Fruit fly (Drosophila melanogaster) whole organism, wandering third instar larva: ENCODE data around the gene kkv.

Experiments used
- Abd-B ChIP-seq: fragments of >200 bp; optimal IDR thresholded peaks from 2 replicates; lab custom pipeline; 2017; ENCODE audit warnings: missing biosample characterization, missing genetic modification characterization
- CG32264 ChIP-seq: fragments of 200-800 bp; sonication (Bioruptor generic); optimal IDR thresholded peaks from 2 replicates; lab custom pipeline; 2016; ENCODE audit warnings: missing biosample characterization, missing genetic modification characterization
- CG9705 ChIP-seq: fragments of 200-800 bp; sonication (Bioruptor generic); optimal IDR thresholded peaks from 2 replicates; lab custom pipeline; 2018; ENCODE audit warnings: missing biosample characterization, mild to moderate bottlenecking, missing genetic modification characterization
- Dfd ChIP-seq: fragments of >200 bp; optimal IDR thresholded peaks from 2 replicates; lab custom pipeline; 2017; ENCODE audit warnings: missing biosample characterization, missing genetic modification characterization
- GATAd ChIP-seq: sonication (Bioruptor generic); optimal IDR thresholded peaks from 2 replicates; lab custom pipeline; 2016; ENCODE audit warnings: missing biosample characterization, missing genetic modification characterization
- HLH106 ChIP-seq: fragments of 200-800 bp; optimal IDR thresholded peaks from 3 replicates; lab custom pipeline; 2019; ENCODE audit warnings: missing biosample characterization, mild to moderate bottlenecking, missing genetic modification characterization, moderate library complexity
- Hnf4 ChIP-seq: fragments of 200-800 bp; sonication (Bioruptor generic); optimal IDR thresholded peaks from 2 replicates; lab custom pipeline; 2016; ENCODE audit warnings: missing biosample characterization, mild to moderate bottlenecking, missing genetic modification characterization
- Hr78 ChIP-seq: fragments of >200 bp; optimal IDR thresholded peaks from 2 replicates; lab custom pipeline; 2017; ENCODE audit warnings: missing biosample characterization, missing genetic modification characterization
- Hr83 ChIP-seq: fragments of 200-300 bp; sonication (Bioruptor generic); optimal IDR thresholded peaks from 2 replicates; lab custom pipeline; 2016; ENCODE audit warnings: missing biosample characterization, mild to moderate bottlenecking, missing genetic modification characterization, moderate library complexity; ENCODE audit not compliant: poor library complexity, severe bottlenecking
- Jra ChIP-seq: sonication (Bioruptor generic); optimal IDR thresholded peaks from 2 replicates; lab custom pipeline; 2016; ENCODE audit warnings: missing biosample characterization, missing genetic modification characterization
- Myc ChIP-seq: fragments of >200 bp; optimal IDR thresholded peaks from 2 replicates; lab custom pipeline; 2017
- N ChIP-seq: fragments of >200 bp; optimal IDR thresholded peaks from 2 replicates; lab custom pipeline; 2018; ENCODE audit warnings: missing biosample characterization, missing external identifiers, missing genetic modification characterization
- OdsH ChIP-seq: fragments of 200-800 bp; sonication (Bioruptor generic); optimal IDR thresholded peaks from 2 replicates; lab custom pipeline; 2016; ENCODE audit warnings: missing biosample characterization, mild to moderate bottlenecking, missing genetic modification characterization
- Rel ChIP-seq, 2 experiments: fragments of 200-800 bp; sonication (Bioruptor generic) in 1 of 2; optimal IDR thresholded peaks; 2 replicates in 1 of 2; 3 replicates in 1 of 2; lab custom pipeline; 2016 to 2019; ENCODE audit warnings: mild to moderate bottlenecking in 2 of 2, missing biosample characterization in 2 of 2, missing genetic modification characterization in 2 of 2, moderate library complexity in 1 of 2
- Sp1 ChIP-seq: fragments of 200-800 bp; sonication (Bioruptor generic); optimal IDR thresholded peaks from 3 replicates; lab custom pipeline; 2019; ENCODE audit warnings: missing biosample characterization, mild to moderate bottlenecking, missing genetic modification characterization, moderate library complexity
- br ChIP-seq: fragments of 200-800 bp; sonication (Bioruptor generic); optimal IDR thresholded peaks from 2 replicates; lab custom pipeline; 2016; ENCODE audit warnings: missing biosample characterization, missing genetic modification characterization
- dl ChIP-seq, 2 experiments: fragments of 175-275, 200-275 bp in 1 of 2; fragments of 200-275 bp in 1 of 2; sonication (Bioruptor generic); optimal IDR thresholded peaks; lab custom pipeline; 2018; ENCODE audit warnings: mild to moderate bottlenecking in 2 of 2, missing biosample characterization in 2 of 2, missing genetic modification characterization in 2 of 2, moderate library complexity in 2 of 2; ENCODE audit not compliant: partially characterized antibody in 2 of 2, insufficient read depth in 1 of 2
- dmrt93B ChIP-seq: fragments of 200-800 bp; sonication (Bioruptor generic); optimal IDR thresholded peaks from 2 replicates; lab custom pipeline; 2018; ENCODE audit warnings: missing biosample characterization, mild to moderate bottlenecking, missing genetic modification characterization
- dsf ChIP-seq: sonication (Bioruptor generic); optimal IDR thresholded peaks from 2 replicates; lab custom pipeline; 2016; ENCODE audit warnings: missing biosample characterization, missing genetic modification characterization, borderline replicate concordance
- ey ChIP-seq: fragments of 200-800 bp; sonication (Bioruptor generic); optimal IDR thresholded peaks from 2 replicates; lab custom pipeline; 2016; ENCODE audit warnings: missing biosample characterization, missing genetic modification characterization
- foxo ChIP-seq, 2 experiments: fragments of 200-800 bp; sonication (Bioruptor generic); optimal IDR thresholded peaks; 2 replicates in 1 of 2; 3 replicates in 1 of 2; lab custom pipeline; 2016 to 2017; ENCODE audit warnings: missing biosample characterization in 2 of 2, missing genetic modification characterization in 2 of 2
- fru ChIP-seq: fragments of 200-800 bp; sonication (Bioruptor generic); optimal IDR thresholded peaks from 3 replicates; lab custom pipeline; 2016; ENCODE audit warnings: missing biosample characterization, mild to moderate bottlenecking, missing genetic modification characterization
- h ChIP-seq: fragments of 200-800 bp; sonication (Bioruptor generic); optimal IDR thresholded peaks from 3 replicates; lab custom pipeline; 2016; ENCODE audit warnings: missing biosample characterization, mild to moderate bottlenecking, missing genetic modification characterization
- pan ChIP-seq: fragments of >200 bp; optimal IDR thresholded peaks from 2 replicates; lab custom pipeline; 2017
- rgr ChIP-seq: fragments of 200-800 bp; sonication (Bioruptor generic); optimal IDR thresholded peaks from 3 replicates; lab custom pipeline; 2016; ENCODE audit warnings: missing biosample characterization, mild to moderate bottlenecking, missing genetic modification characterization
- sage ChIP-seq: fragments of 200-800 bp; sonication (Bioruptor generic); optimal IDR thresholded peaks from 2 replicates; lab custom pipeline; 2016; ENCODE audit warnings: missing biosample characterization, mild to moderate bottlenecking, missing genetic modification characterization
- sv ChIP-seq: fragments of 200-800 bp; sonication (Bioruptor generic); optimal IDR thresholded peaks from 3 replicates; lab custom pipeline; 2016; ENCODE audit warnings: missing biosample characterization, missing genetic modification characterization
- tai ChIP-seq: sonication (Bioruptor generic); optimal IDR thresholded peaks from 2 replicates; lab custom pipeline; 2016; ENCODE audit warnings: missing biosample characterization, missing genetic modification characterization
- usp ChIP-seq: fragments of >200 bp; optimal IDR thresholded peaks from 2 replicates; lab custom pipeline; 2017; ENCODE audit warnings: missing biosample characterization, missing genetic modification characterization
- woc ChIP-seq: sonication (Bioruptor generic); optimal IDR thresholded peaks from 2 replicates; lab custom pipeline; 2016; ENCODE audit warnings: missing biosample characterization, mild to moderate bottlenecking, missing genetic modification characterization

The kkv gene

DNA sequence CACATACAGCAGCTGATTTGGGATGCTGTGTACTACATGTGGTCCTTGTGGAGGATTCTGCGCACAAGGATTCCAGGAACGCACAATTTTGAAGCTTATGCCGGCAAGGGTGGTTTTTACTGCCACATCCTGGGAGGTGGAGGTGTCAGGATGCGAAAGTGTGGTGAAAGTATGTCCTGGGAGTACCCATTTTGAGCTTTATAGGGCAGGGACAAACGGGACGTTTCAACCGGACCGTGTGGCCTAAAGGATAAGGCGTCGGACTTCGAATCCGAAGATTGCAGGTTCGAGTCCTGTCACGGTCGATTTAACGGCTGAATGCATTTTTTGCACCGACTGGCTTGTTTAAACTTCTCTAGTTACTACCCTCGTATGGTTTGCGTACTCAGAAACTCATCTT is 4.7 kb downstream of the kkv start:
- no peak for TF ChIP-seq Rel (GFP tag; optimal IDR thresholded peaks at IDR 0.05; lab: Kevin White, UChicago)
- TF ChIP-seq Rel (tag; optimal IDR thresholded peaks at IDR 0.05; lab: Kevin White, UChicago), result no peak
- TF ChIP-seq Sp1, result no peak
- no peak for TF ChIP-seq CG32264
- no peak for TF ChIP-seq dl (GFP tag; optimal IDR thresholded peaks at IDR 0.05; lab: Kevin White, UChicago; ENCODE audit: insufficient read depth in 1 of 2, partially characterized antibody in 2 of 2)
- no peak for TF ChIP-seq sage (GFP tag; lab: Kevin White, UChicago)
- TF ChIP-seq Myc, result no peak
- no peak for TF ChIP-seq Dfd (GFP tag; lab: Kevin White, UChicago)
- no peak for TF ChIP-seq fru (GFP tag; lab: Kevin White, UChicago)
- no peak for TF ChIP-seq Abd-B (GFP tag; lab: Kevin White, UChicago)
- TF ChIP-seq tai (GFP tag; lab: Kevin White, UChicago), result no peak
- no peak for TF ChIP-seq CG9705 (GFP tag; lab: Kevin White, UChicago)
- no peak for TF ChIP-seq foxo (GFP tag; optimal IDR thresholded peaks at IDR 0.05; lab: Kevin White, UChicago)
- no peak for TF ChIP-seq h
- no peak for TF ChIP-seq Hnf4 (GFP tag; lab: Kevin White, UChicago)
- no peak for TF ChIP-seq HLH106 (tag; lab: Kevin White, UChicago)
- TF ChIP-seq woc (GFP tag; lab: Kevin White, UChicago), result no peak

DNA sequence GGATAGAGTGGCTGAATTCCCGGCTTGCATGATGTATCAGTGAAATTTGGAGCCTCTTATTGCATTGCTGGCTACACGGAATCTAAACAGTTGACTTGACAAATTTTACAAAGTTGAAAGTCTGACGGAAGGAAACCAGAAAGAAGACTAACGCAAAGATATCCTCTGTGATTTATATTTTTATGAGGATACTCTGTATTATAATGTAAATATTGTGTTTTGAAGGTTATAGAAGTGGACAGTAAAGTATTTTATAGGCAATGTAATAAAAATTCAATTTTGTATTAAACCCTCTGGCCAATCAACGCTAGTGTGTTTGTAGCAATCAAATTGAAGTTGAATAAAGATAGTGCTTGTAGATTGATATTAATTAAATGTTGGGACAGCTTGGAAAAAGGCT is 5.1 kb downstream of the kkv start, which contains the start of gene CG14668:
Gene CG14668 (minus strand): TSS at position 101 of the 400 bp plus-strand sequence.
- TF ChIP-seq Hr78 (no peak), Hnf4 (GFP tag; lab: Kevin White, UChicago) (no peak), dsf (GFP tag; lab: Kevin White, UChicago) (no peak), tai (GFP tag; lab: Kevin White, UChicago) (no peak), OdsH (no peak), CG9705 (GFP tag; lab: Kevin White, UChicago) (no peak), h (no peak), sv (GFP tag; lab: Kevin White, UChicago) (no peak), foxo (GFP tag; optimal IDR thresholded peaks at IDR 0.05; lab: Kevin White, UChicago) (no peak), fru (GFP tag; lab: Kevin White, UChicago) (no peak), usp (GFP tag; lab: Kevin White, UChicago) (no peak), Abd-B (GFP tag; lab: Kevin White, UChicago) (no peak), Rel (GFP tag; optimal IDR thresholded peaks at IDR 0.05; lab: Kevin White, UChicago) (no peak), Rel (tag; optimal IDR thresholded peaks at IDR 0.05; lab: Kevin White, UChicago) (no peak), CG32264 (no peak), pan (lab: Kevin White, UChicago) (no peak), br (no peak), Dfd (GFP tag; lab: Kevin White, UChicago) (no peak)

DNA sequence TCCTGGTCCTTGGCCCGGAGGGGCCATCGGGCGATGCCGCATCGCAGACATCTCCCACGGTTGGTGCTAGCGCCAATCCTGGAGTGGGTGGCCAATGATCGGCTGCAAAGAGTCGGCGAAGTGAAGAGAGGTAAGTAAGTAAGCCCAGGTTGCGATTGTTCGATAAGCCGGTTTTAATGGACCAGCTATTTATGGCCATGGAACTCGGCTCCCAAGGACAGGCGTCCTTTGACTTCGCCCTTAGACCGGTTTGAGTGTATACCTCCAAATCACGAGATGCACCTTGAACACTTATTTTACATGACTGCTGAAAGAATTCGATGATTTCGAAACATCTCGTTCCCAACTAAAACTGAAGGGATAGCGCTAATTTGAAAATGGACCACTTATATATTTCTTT is 6.9 kb downstream of the kkv start:
- TF ChIP-seq tai (GFP tag; lab: Kevin White, UChicago) (no peak), N (GFP tag; lab: Kevin White, UChicago) (no peak), GATAd (no peak), fru (GFP tag; lab: Kevin White, UChicago) (peak; percentile 14), ey (GFP tag; lab: Kevin White, UChicago) (no peak)

DNA sequence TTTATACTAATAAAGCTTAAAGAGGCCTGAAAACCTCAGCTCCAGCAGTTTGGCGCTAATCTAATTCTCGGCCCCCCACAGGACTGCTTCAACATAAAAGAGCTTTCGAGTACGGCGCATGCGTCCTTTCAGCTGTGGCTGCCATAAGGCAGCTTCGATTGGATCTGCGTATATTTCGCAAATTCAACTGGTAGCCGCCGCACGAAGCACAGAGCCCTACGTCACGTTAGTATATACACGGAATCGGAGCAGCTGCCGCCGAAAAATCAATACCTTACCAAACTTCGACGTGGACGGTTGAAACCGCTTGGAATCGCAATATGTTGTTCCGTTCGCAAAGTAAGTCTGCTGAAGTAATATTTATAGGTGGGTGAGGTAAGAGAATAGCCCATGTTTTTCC is 16.1 kb downstream of the kkv start, which contains the start of gene 7B2:
Gene 7B2 (plus strand): TSS at position 169 of the 400 bp plus-strand sequence.
- TF ChIP-seq woc (GFP tag; lab: Kevin White, UChicago), result no peak
- TF ChIP-seq Hr78, result no peak
- TF ChIP-seq Hr83 (GFP tag; lab: Kevin White, UChicago), result no peak
- no peak for TF ChIP-seq usp (GFP tag; lab: Kevin White, UChicago)
- no peak for TF ChIP-seq sv (GFP tag; lab: Kevin White, UChicago)
- no peak for TF ChIP-seq Hnf4 (GFP tag; lab: Kevin White, UChicago)
- TF ChIP-seq Sp1, result no peak
- TF ChIP-seq dmrt93B (GFP tag; lab: Kevin White, UChicago), result no peak
- no peak for TF ChIP-seq CG32264
- TF ChIP-seq ey (GFP tag; lab: Kevin White, UChicago), result no peak
- no peak for TF ChIP-seq sage (GFP tag; lab: Kevin White, UChicago)
- TF ChIP-seq Jra (GFP tag; lab: Kevin White, UChicago), result no peak
- TF ChIP-seq rgr (GFP tag; lab: Kevin White, UChicago), result no peak
- TF ChIP-seq pan (lab: Kevin White, UChicago), result no peak
- TF ChIP-seq Abd-B (GFP tag; lab: Kevin White, UChicago), result no peak
- no peak for TF ChIP-seq tai (GFP tag; lab: Kevin White, UChicago)
- no peak for TF ChIP-seq foxo (GFP tag; optimal IDR thresholded peaks at IDR 0.05; lab: Kevin White, UChicago)

DNA sequence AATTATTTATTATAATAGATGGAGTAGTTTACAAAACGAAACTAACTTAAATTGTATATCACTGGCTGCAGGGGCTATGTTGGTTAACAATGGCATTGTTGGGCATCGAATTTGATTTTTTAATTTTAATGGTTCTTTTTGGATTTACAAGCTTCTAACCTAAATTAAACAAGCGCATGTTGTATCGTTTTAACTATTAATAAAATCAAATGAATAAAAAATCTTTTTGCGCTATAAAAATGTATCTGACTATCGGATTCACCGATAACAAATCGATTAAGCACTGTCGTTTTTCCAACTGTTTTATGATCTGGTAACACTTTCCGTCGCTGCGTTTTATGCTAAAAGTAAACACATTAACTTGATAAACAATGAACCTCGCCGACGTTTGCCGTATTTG is 17.9 kb downstream of the kkv start, which contains the start of the genes hd and CG14667:
Gene hd (minus strand): TSS at position 243 of the 400 bp plus-strand sequence.
Gene CG14667 (plus strand): TSS at position 303 of the 400 bp plus-strand sequence.
- TF ChIP-seq dsf (GFP tag; lab: Kevin White, UChicago) (no peak), OdsH (no peak), dl (GFP tag; optimal IDR thresholded peaks at IDR 0.05; lab: Kevin White, UChicago; ENCODE audit: insufficient read depth in 1 of 2, partially characterized antibody in 2 of 2) (no peak), sage (GFP tag; lab: Kevin White, UChicago) (no peak), br (no peak), N (GFP tag; lab: Kevin White, UChicago) (no peak)
